Worm (Caenorhabditis elegans): ENCODE measurements around the gene scav-2.

DNA sequence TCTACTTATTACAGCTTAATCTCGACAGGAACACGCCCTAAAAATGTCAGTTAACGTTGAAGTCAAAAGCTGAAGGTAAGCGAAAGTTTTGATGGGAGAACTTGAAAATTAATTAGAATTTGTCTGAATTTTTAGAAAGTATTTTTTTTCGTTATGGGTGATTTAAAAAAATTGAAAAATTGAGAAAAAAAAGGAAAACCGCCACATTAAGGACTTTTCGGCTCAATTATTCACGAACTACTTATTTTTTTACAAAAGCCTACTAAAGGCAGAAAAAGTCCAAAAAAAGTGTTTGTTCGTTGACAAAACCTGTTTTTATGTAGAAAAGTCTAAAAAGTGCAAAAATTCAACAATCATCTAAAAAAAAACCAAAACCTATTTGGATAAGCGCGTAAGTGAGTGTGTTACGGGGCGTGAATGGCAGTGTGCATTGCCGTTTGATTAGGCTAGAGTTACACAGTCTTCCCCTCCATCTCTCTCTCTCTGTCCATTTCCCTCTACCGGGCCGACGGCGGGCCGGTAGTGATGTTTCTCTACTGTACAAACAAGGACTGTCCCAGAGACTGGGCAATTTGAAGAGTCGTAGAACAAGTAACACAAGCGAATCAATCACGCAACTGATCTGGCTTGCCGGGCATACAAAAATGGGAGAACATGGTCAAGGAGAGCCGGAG lies 27.6 kb downstream of the scav-2 start, which contains the start of gene lron-13:
- TF ChIP-seq W03F9.2 (tag; optimal IDR thresholded peaks at IDR 0.05) (no peak), him-1 (tag; optimal IDR thresholded peaks at IDR 0.05) (no peak), dao-5 (tag; optimal IDR thresholded peaks at IDR 0.05) (no peak)

Measured in whole organism, L4/young adult.